Fruit fly (Drosophila melanogaster) whole organism, embryonic: ENCODE results near the gene dob.

Source experiments
- CG14667 ChIP-seq: fragments of 200-800 bp; sonication (Bioruptor generic); IDR thresholded peaks from 2 replicates; pipeline ENCODE4 v1.3.6; 2022; ENCODE audit warnings: missing biosample characterization, missing genetic modification characterization
- CG4707 ChIP-seq: fragments of 200-800 bp; sonication (Bioruptor generic); optimal IDR thresholded peaks from 2 replicates; lab custom pipeline; 2018; ENCODE audit warnings: missing biosample characterization, mild to moderate bottlenecking, missing genetic modification characterization, moderate library complexity
- CG7372 ChIP-seq: fragments of 200-800 bp; sonication (Bioruptor generic); IDR thresholded peaks from 2 replicates; pipeline ENCODE4 v1.3.6; 2022; ENCODE audit warnings: missing biosample characterization, missing genetic modification characterization
- danr ChIP-seq: fragments of 200-800 bp; sonication (Bioruptor generic); IDR thresholded peaks from 2 replicates; pipeline ENCODE4 v1.3.6; 2022; ENCODE audit warnings: missing biosample characterization, missing genetic modification characterization
- zfh2 ChIP-seq: fragments of 200-800 bp; sonication (Bioruptor generic); optimal IDR thresholded peaks from 2 replicates; lab custom pipeline; 2016; ENCODE audit warnings: missing biosample characterization, missing genetic modification characterization

DNA sequence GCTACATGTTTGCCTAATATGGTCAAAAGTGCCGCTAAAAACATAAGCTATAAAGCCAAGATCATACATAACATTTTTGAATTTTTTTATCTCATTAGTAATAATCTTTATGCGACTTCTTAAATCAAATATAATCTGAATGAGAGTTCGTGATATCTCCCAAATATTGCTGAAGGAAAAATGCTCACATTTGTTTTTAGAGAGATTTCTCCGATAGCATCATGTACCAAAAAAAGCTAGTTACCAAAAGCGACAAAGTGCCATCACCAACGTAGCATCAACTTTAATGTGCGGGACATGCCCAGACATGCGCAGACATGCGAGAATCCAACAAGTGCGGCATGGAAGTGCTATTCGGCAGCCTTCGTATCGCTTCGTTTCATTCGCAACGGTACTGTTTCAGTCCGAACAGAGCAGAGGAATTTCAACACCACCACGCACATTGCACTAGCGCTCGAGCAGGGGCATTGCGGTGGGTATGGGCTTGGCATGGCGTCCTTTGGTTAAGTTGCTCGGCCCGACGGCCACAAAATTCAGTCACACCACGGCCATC, 22.4 kb downstream of the dob start, which contains the start of gene Rab3-GEF:
- TF ChIP-seq zfh2 (no peak), danr (GFP tag; lab: Robert Waterston, UW) (no peak), CG4707 (GFP tag; lab: Kevin White, UChicago) (no peak), CG14667 (GFP tag; lab: Robert Waterston, UW) (no peak), CG7372 (GFP tag; lab: Robert Waterston, UW) (no peak)
